Worm (Caenorhabditis elegans) whole organism, late embryonic: ENCODE results near the gene sru-16.
"Not testable (repeated sequence)": the region's sequence is repeated elsewhere in the genome, so short reads cannot be mapped to it uniquely, and the experiment has no call there.

ENCODE experiments used
- nhr-11 ChIP-seq: fragments of 150-350 bp; optimal IDR thresholded peaks from 2 replicates; lab custom pipeline; 2014; ENCODE audit warnings: missing biosample characterization, missing genetic modification characterization
- unc-3 ChIP-seq, 2 experiments: fragments of 200-800 bp in 1 of 2; sonication (Bioruptor generic) in 1 of 2; sonication (generic microtip) in 1 of 2; conservative IDR thresholded peaks in 1 of 2; optimal IDR thresholded peaks in 1 of 2; 2 replicates each; pipeline versions ENCODE4 v1.3.6 to Lab custom; 2016 to 2022; ENCODE audit warnings: missing compliant biosample characterization in 2 of 2, missing genetic modification characterization in 2 of 2, missing genetic modification reagents in 1 of 2

ce11 chrIV:13597813-13598212 is 18.8 kb downstream of the sru-16 start, which contains the start of gene Y45F10B.9:
- not testable (repeated sequence) for TF ChIP-seq nhr-11 (tag; lab: Kevin White, UChicago); unc-3 (GFP tag; conservative IDR thresholded peaks at IDR 0.05; lab: Robert Waterston, UW); unc-3 (tag; optimal IDR thresholded peaks at IDR 0.05; lab: Kevin White, UChicago)
